Fruit fly (Drosophila melanogaster) whole organism, embryonic: ENCODE results near the gene pan.

Experiments
- B-H1 ChIP-seq: fragments of 200-800 bp; sonication (Bioruptor generic); IDR thresholded peaks from 3 replicates; pipeline ENCODE4 v1.3.6; 2022; ENCODE audit warnings: missing biosample characterization, missing genetic modification characterization
- B-H2 ChIP-seq: fragments of 200-800 bp; sonication (Bioruptor generic); optimal IDR thresholded peaks from 2 replicates; lab custom pipeline; 2018; ENCODE audit warnings: missing biosample characterization, mild to moderate bottlenecking, missing genetic modification characterization
- CG10565 ChIP-seq: fragments of 200-800 bp; sonication (Bioruptor generic); optimal IDR thresholded peaks from 3 replicates; lab custom pipeline; 2016; ENCODE audit warnings: missing biosample characterization, mild to moderate bottlenecking, missing genetic modification characterization
- CG12299 ChIP-seq: fragments of 200-800 bp; sonication (Bioruptor generic); optimal IDR thresholded peaks from 2 replicates; lab custom pipeline; 2018; ENCODE audit warnings: missing biosample characterization, mild to moderate bottlenecking, missing genetic modification characterization
- CG12769 ChIP-seq: fragments of 200-800 bp; sonication (Bioruptor generic); optimal IDR thresholded peaks from 2 replicates; lab custom pipeline; 2019; ENCODE audit warnings: missing biosample characterization, mild to moderate bottlenecking, missing genetic modification characterization, moderate library complexity
- CG13775 ChIP-seq: fragments of 200-800 bp; sonication (Bioruptor generic); optimal IDR thresholded peaks from 3 replicates; lab custom pipeline; 2017; ENCODE audit warnings: missing biosample characterization, mild to moderate bottlenecking, missing genetic modification characterization
- CG13894 ChIP-seq: fragments of 200-800 bp; sonication (Bioruptor generic); optimal IDR thresholded peaks from 3 replicates; lab custom pipeline; 2018; ENCODE audit warnings: missing biosample characterization, mild to moderate bottlenecking, missing genetic modification characterization, moderate library complexity
- CG2199 ChIP-seq: fragments of 200-800 bp; sonication (Bioruptor generic); IDR thresholded peaks from 3 replicates; pipeline ENCODE4 v1.3.6; 2022; ENCODE audit warnings: missing biosample characterization, missing genetic modification characterization
- CG30020 ChIP-seq: fragments of 200-800 bp; optimal IDR thresholded peaks from 2 replicates; lab custom pipeline; 2019; ENCODE audit warnings: missing biosample characterization, mild to moderate bottlenecking, missing genetic modification characterization, moderate library complexity
- CG7745 ChIP-seq: fragments of 200-800 bp; sonication (Bioruptor generic); optimal IDR thresholded peaks from 2 replicates; lab custom pipeline; 2018; ENCODE audit warnings: missing biosample characterization, mild to moderate bottlenecking, missing genetic modification characterization, moderate library complexity
- HLH4C ChIP-seq: fragments of 200-800 bp; sonication (Bioruptor generic); IDR thresholded peaks from 3 replicates; pipeline ENCODE4 v1.3.6; 2022; ENCODE audit warnings: missing biosample characterization, missing genetic modification characterization; ENCODE audit not compliant: partially characterized antibody
- Myb ChIP-seq: fragments of 200-800 bp; sonication (Bioruptor generic); optimal IDR thresholded peaks from 2 replicates; lab custom pipeline; 2016; ENCODE audit warnings: missing biosample characterization, missing genetic modification characterization
- Nf-YC ChIP-seq: fragments of 200-800 bp; optimal IDR thresholded peaks from 3 replicates; lab custom pipeline; 2019; ENCODE audit warnings: missing biosample characterization, mild to moderate bottlenecking, missing genetic modification characterization, moderate library complexity
- Pdp1 ChIP-seq, 2 experiments: fragments of 200-800 bp; sonication (Bioruptor generic); optimal IDR thresholded peaks; 3 replicates each; lab custom pipeline; 2016; ENCODE audit warnings: missing biosample characterization in 2 of 2, missing genetic modification characterization in 2 of 2, mild to moderate bottlenecking in 1 of 2, moderate library complexity in 1 of 2
- cwo ChIP-seq: fragments of 200-800 bp; sonication (Bioruptor generic); optimal IDR thresholded peaks from 3 replicates; lab custom pipeline; 2017; ENCODE audit warnings: missing biosample characterization, missing genetic modification characterization, mild to moderate bottlenecking, moderate library complexity, missing genetic modification reagents
- dati ChIP-seq: fragments of 200-800 bp; sonication (Bioruptor generic); IDR thresholded peaks from 2 replicates; pipeline ENCODE4 v1.3.6; 2022; ENCODE audit warnings: missing biosample characterization, missing genetic modification characterization
- eve ChIP-seq, 2 experiments: fragments of >200 bp; optimal IDR thresholded peaks; 2 replicates each; lab custom pipeline; 2017; ENCODE audit warnings: missing biosample characterization in 2 of 2, missing genetic modification characterization in 2 of 2
- exex ChIP-seq: fragments of 200-800 bp; sonication (Bioruptor generic); optimal IDR thresholded peaks from 4 replicates; lab custom pipeline; 2018; ENCODE audit warnings: missing biosample characterization, mild to moderate bottlenecking, missing genetic modification characterization, moderate library complexity
- jumu ChIP-seq: fragments of 200-800 bp; sonication (Bioruptor generic); optimal IDR thresholded peaks from 3 replicates; lab custom pipeline; 2016; ENCODE audit warnings: missing biosample characterization, missing genetic modification characterization
- salm ChIP-seq: fragments of 200-800 bp; sonication (Bioruptor generic); optimal IDR thresholded peaks from 2 replicates; lab custom pipeline; 2018; ENCODE audit warnings: missing biosample characterization, mild to moderate bottlenecking, missing genetic modification characterization
- sr ChIP-seq: fragments of 200-800 bp; sonication (Bioruptor generic); IDR thresholded peaks from 3 replicates; pipeline ENCODE4 v1.3.6; 2022; ENCODE audit warnings: missing biosample characterization, missing genetic modification characterization
- stc ChIP-seq: fragments of 200-800 bp; sonication (Bioruptor generic); IDR thresholded peaks from 2 replicates; pipeline ENCODE4 v1.3.6; 2022; ENCODE audit warnings: missing biosample characterization, missing genetic modification characterization
- sug ChIP-seq: fragments of 200-800 bp; optimal IDR thresholded peaks from 2 replicates; lab custom pipeline; 2019; ENCODE audit warnings: missing biosample characterization, mild to moderate bottlenecking, missing genetic modification characterization, moderate library complexity
- wek ChIP-seq: fragments of 200-800 bp; sonication (Bioruptor generic); optimal IDR thresholded peaks from 3 replicates; lab custom pipeline; 2018; ENCODE audit warnings: missing biosample characterization, mild to moderate bottlenecking, missing genetic modification characterization, moderate library complexity

pan gene

DNA sequence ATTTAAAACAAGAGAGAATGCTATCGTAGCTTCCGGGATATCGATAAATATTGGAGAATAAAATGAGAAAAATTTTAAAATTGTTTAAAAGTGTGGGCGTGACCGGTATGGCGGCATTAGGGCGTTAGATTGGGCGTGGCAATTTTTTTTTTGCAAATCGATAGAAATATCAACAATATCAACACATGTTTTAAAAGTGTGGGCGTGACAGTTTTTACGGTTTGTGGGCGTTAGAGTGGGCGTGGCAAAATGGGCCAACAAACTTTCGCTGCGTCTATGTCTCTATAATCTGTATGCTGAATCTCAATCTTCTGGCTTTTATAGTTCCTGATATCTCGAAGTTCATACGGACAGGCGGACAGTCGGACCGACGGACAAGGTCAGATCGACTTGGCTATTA, 80.0 kb downstream of the pan start:
- no peak for TF ChIP-seq CG7745 (tag; lab: Kevin White, UChicago)
- TF ChIP-seq CG12299: no peak

DNA sequence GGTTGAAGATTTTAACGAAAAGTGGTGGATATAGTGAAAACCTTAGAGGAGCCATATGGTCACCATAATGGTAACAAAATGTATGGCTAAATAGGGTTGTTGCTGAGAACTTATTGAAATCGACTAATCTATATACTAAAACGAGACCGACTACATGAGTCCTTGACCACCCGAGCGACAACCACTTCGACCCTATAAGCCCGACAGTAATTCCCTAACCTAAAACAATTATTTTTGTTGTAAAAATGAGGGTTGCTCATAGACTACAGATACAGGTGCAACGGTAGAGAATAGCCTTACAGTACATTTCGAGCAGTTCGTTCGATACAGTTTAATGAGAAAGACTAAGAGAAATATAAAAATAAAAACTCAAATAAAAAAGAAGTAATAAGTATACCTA, 81.3 kb downstream of the pan start, which contains the start of gene CG32006:
TSS of gene CG32006 (plus strand) at position 312 of the 400 bp plus-strand sequence.
- TF ChIP-seq CG13894 (tag; lab: Kevin White, UChicago): peak; percentile 48
- no peak for TF ChIP-seq Nf-YC (tag; lab: Kevin White, UChicago)
- TF ChIP-seq Myb: no peak
- TF ChIP-seq CG13775 (GFP tag; lab: Kevin White, UChicago): no peak
- TF ChIP-seq sr (GFP tag; lab: Robert Waterston, UW): no peak
- peak; percentile 90 for TF ChIP-seq CG2199
- no peak for TF ChIP-seq CG10565
- TF ChIP-seq HLH4C (GFP tag; lab: Robert Waterston, UW): no peak
- TF ChIP-seq jumu (GFP tag; lab: Kevin White, UChicago): no peak

DNA sequence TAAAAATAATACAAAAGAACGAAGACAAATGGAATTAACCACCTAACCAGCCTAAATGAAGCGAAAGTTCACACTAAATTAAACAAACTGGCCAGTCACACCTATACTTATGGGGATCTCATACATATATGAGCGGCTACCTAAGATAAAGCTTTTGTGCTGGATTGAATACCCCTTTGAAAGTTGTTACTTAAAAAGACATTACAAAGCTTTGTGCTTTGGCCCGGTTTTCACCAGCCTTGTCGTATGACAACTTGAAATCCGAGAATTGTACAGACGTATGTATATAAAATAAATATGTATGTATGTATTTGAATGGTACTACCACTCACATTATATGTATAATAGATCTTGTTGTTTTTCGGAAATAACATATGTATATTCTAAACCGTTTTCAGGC, 86.9 kb downstream of the pan start, which contains the start of gene CG31997:
TSS of gene CG31997 (minus strand) at position 84 of the 400 bp plus-strand sequence.
- peak; percentile 64; the same call in 1 of the 3 replicates for TF ChIP-seq CG2199
- peak in 1 of 2 experiments; percentile 3 for TF ChIP-seq eve (GFP tag; optimal IDR thresholded peaks at IDR 0.05; lab: Kevin White, UChicago)
- TF ChIP-seq cwo: no peak
- TF ChIP-seq B-H1: no peak
- TF ChIP-seq CG13894 (tag; lab: Kevin White, UChicago): peak; percentile 90
- peak; percentile 51 for TF ChIP-seq wek (GFP tag; lab: Kevin White, UChicago)
- TF ChIP-seq salm (tag; lab: Kevin White, UChicago): no peak
- peak; percentile 47 for TF ChIP-seq B-H2 (GFP tag; lab: Kevin White, UChicago)
- no peak for TF ChIP-seq stc
- TF ChIP-seq Pdp1 (GFP tag; optimal IDR thresholded peaks at IDR 0.05; lab: Kevin White, UChicago): peak in 1 of 2 experiments; percentile 15
- TF ChIP-seq exex (tag; lab: Kevin White, UChicago): peak; percentile 29
- TF ChIP-seq sug (tag; lab: Kevin White, UChicago): peak; percentile 14
- TF ChIP-seq CG30020 (tag; lab: Kevin White, UChicago): peak; percentile 19
- peak; percentile 52 for TF ChIP-seq CG12769 (tag; lab: Kevin White, UChicago)
- no peak for TF ChIP-seq dati
